Fruit fly (Drosophila melanogaster): ENCODE measurements around the gene Cpr76Ba.
A peak's percentile ranks its signal among the peaks of the same experiment; 100 is the strongest.

Cpr76Ba gene

DNA sequence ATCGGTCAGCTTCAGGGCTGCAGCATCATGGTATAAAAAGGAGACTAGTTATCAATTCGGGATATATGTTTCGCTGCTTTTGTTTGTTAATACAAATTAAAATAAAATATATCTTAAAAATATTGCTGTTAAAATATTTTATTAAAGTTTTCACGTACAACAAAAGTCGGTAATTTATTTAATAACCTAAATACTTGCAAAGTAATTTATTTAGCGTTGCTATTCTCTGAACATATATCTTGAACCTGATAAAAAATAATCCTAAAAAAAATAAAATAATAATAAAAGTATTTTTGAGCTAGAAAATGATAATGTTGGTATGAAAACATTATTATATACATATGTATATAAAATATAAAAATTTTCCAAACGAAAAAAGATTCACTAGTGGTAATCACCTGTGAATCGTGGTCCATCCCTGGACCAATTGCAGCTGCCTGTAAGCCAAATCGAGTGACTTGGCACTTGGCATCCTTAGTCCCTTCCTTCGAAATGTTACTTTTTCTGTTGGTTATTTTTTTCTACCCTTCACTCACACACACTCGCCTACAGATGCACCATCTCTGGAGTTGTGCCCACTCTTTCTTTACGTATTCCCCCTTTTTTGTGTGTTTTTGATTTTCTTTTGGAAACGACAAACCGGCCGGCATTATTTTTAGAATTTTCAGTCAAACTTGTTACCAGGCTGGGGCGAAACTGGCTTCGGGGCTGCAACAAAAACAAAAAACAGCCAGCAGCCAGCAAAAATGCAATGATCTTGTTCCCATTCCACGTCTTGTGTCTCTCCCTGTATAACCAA is 39.3 kb upstream of the Cpr76Ba start:
- no peak for TF ChIP-seq emc (GFP tag; optimal IDR thresholded peaks at IDR 0.05)
- TF ChIP-seq tll (GFP tag; optimal IDR thresholded peaks at IDR 0.05), result no peak
- TF ChIP-seq disco-r (GFP tag; optimal IDR thresholded peaks at IDR 0.05), result no peak
- TF ChIP-seq dimm (GFP tag; IDR thresholded peaks at IDR 0.05), result no peak
- TF ChIP-seq row (GFP tag; IDR thresholded peaks at IDR 0.05), result no peak
- no peak for TF ChIP-seq Jarid2 (GFP tag; optimal IDR thresholded peaks at IDR 0.05)
- TF ChIP-seq mam (GFP tag; optimal IDR thresholded peaks at IDR 0.05), result no peak
- TF ChIP-seq CG3995 (GFP tag; optimal IDR thresholded peaks at IDR 0.05), result no peak
- no peak for TF ChIP-seq Tbp (GFP tag; optimal IDR thresholded peaks at IDR 0.05)
- peak; percentile 25 for TF ChIP-seq sd (tag; optimal IDR thresholded peaks at IDR 0.05)
- peak; percentile 66 for TF ChIP-seq CG9727 (GFP tag; optimal IDR thresholded peaks at IDR 0.05)
- TF ChIP-seq Max (GFP tag; optimal IDR thresholded peaks at IDR 0.05), result no peak
- no peak for TF ChIP-seq Fer1 (GFP tag; optimal IDR thresholded peaks at IDR 0.05)
- no peak for TF ChIP-seq ken (GFP tag; IDR thresholded peaks at IDR 0.05)
- TF ChIP-seq Sox102F (GFP tag; optimal IDR thresholded peaks at IDR 0.05), result no peak
- TF ChIP-seq odd (GFP tag; optimal IDR thresholded peaks at IDR 0.05), result no peak
- TF ChIP-seq wor (GFP tag; IDR thresholded peaks at IDR 0.05), result no peak
- TF ChIP-seq pnt (GFP tag; optimal IDR thresholded peaks at IDR 0.05), result no peak
- no peak for TF ChIP-seq hb (GFP tag; IDR thresholded peaks at IDR 0.05; ENCODE audit: partially characterized antibody)
- TF ChIP-seq CG7928 (GFP tag; optimal IDR thresholded peaks at IDR 0.05), result no peak
- no peak for TF ChIP-seq ci (GFP tag; IDR thresholded peaks at IDR 0.05)
- TF ChIP-seq ato (GFP tag; IDR thresholded peaks at IDR 0.05; ENCODE audit: partially characterized antibody), result no peak
- TF ChIP-seq CG5245 (GFP tag; optimal IDR thresholded peaks at IDR 0.05), result no peak
- TF ChIP-seq oc (tag; optimal IDR thresholded peaks at IDR 0.05), result no peak
- TF ChIP-seq cwo (GFP tag; optimal IDR thresholded peaks at IDR 0.05), result no peak
- no peak for TF ChIP-seq CG16863 (GFP tag; optimal IDR thresholded peaks at IDR 0.05)
- TF ChIP-seq gfzf (GFP tag; optimal IDR thresholded peaks at IDR 0.05), result no peak
- TF ChIP-seq CG2678 (tag; optimal IDR thresholded peaks at IDR 0.05), result no peak
- no peak for TF ChIP-seq CG11560 (tag; IDR thresholded peaks at IDR 0.05)
- no peak for TF ChIP-seq Hr39 (optimal IDR thresholded peaks at IDR 0.05)
- no peak for TF ChIP-seq D (optimal IDR thresholded peaks at IDR 0.05)
- TF ChIP-seq D (GFP tag; optimal IDR thresholded peaks at IDR 0.05), result peak; percentile 19
- no peak for TF ChIP-seq CG6683 (GFP tag; optimal IDR thresholded peaks at IDR 0.05)
- TF ChIP-seq CG8290 (GFP tag; optimal IDR thresholded peaks at IDR 0.05), result no peak
- TF ChIP-seq CG8290 (tag; optimal IDR thresholded peaks at IDR 0.05), result no peak
- TF ChIP-seq CG34376 (GFP tag; optimal IDR thresholded peaks at IDR 0.05), result no peak
- no peak for TF ChIP-seq CG9437 (GFP tag; optimal IDR thresholded peaks at IDR 0.05)
- TF ChIP-seq zen (tag; optimal IDR thresholded peaks at IDR 0.05), result peak; percentile 53
- no peak for TF ChIP-seq CG17568 (GFP tag; optimal IDR thresholded peaks at IDR 0.05)
- TF ChIP-seq yki (optimal IDR thresholded peaks at IDR 0.05), result no peak
- TF ChIP-seq ems (GFP tag; optimal IDR thresholded peaks at IDR 0.05), result no peak
- TF ChIP-seq CG2712 (tag; optimal IDR thresholded peaks at IDR 0.05), result peak; percentile 65
- no peak for TF ChIP-seq Antp (GFP tag; optimal IDR thresholded peaks at IDR 0.05)
- TF ChIP-seq hkb (optimal IDR thresholded peaks at IDR 0.05), result no peak
- TF ChIP-seq hkb (GFP tag; IDR thresholded peaks at IDR 0.05), result no peak
- no peak for TF ChIP-seq Dbx (GFP tag; IDR thresholded peaks at IDR 0.05)
- TF ChIP-seq maf-S (GFP tag; optimal IDR thresholded peaks at IDR 0.05), result no peak
- TF ChIP-seq CG1792 (GFP tag; optimal IDR thresholded peaks at IDR 0.05), result no peak
- TF ChIP-seq CG8089 (GFP tag; optimal IDR thresholded peaks at IDR 0.05), result no peak
- TF ChIP-seq dan (GFP tag; IDR thresholded peaks at IDR 0.05), result no peak
- no peak for TF ChIP-seq CHES-1-like (GFP tag; optimal IDR thresholded peaks at IDR 0.05)
- no peak for TF ChIP-seq en (GFP tag; optimal IDR thresholded peaks at IDR 0.05)

Data from whole organism, embryonic.